Worm (Caenorhabditis elegans) whole organism, L3 larva: Measurements from ENCODE around the gene W05E10.2.
A peak's percentile ranks its signal among the peaks of the same experiment; 100 is the strongest.

ENCODE experiments used
- R02D3.7 ChIP-seq: fragments of 150-350 bp; optimal IDR thresholded peaks from 2 replicates; lab custom pipeline; 2014; ENCODE audit warnings: missing biosample characterization, missing genetic modification characterization
- ZK546.5 ChIP-seq: sonication (generic microtip); optimal IDR thresholded peaks from 2 replicates; lab custom pipeline; 2017; ENCODE audit warnings: missing biosample characterization, missing genetic modification characterization
- aly-2 ChIP-seq: fragments of 150-350 bp; optimal IDR thresholded peaks from 2 replicates; lab custom pipeline; 2014; ENCODE audit warnings: missing biosample characterization, missing genetic modification characterization
- ama-1 ChIP-seq: fragments of 150-350 bp; optimal IDR thresholded peaks from 2 replicates; lab custom pipeline; 2018
- ceh-16 ChIP-seq: sonication (generic microtip); optimal IDR thresholded peaks from 2 replicates; lab custom pipeline; 2017; ENCODE audit warnings: missing biosample characterization, missing genetic modification characterization
- ceh-28 ChIP-seq: fragments of 150-350 bp; optimal IDR thresholded peaks from 2 replicates; lab custom pipeline; 2014; ENCODE audit warnings: missing biosample characterization, missing genetic modification reagents, missing genetic modification characterization
- ceh-82 ChIP-seq: fragments of 150-350 bp; optimal IDR thresholded peaks from 2 replicates; lab custom pipeline; 2014; ENCODE audit warnings: missing biosample characterization, missing genetic modification characterization
- ceh-9 ChIP-seq: sonication (generic microtip); optimal IDR thresholded peaks from 2 replicates; lab custom pipeline; 2018; ENCODE audit warnings: missing biosample characterization, missing genetic modification characterization
- daf-12 ChIP-seq: fragments of 150-350 bp; optimal IDR thresholded peaks from 2 replicates; lab custom pipeline; 2014; ENCODE audit warnings: missing biosample characterization, missing genetic modification reagents, missing genetic modification characterization
- egl-27 ChIP-seq: sonication (generic microtip); optimal IDR thresholded peaks from 4 replicates; lab custom pipeline; 2017; ENCODE audit warnings: missing biosample characterization, missing genetic modification reagents, missing genetic modification characterization
- egl-5 ChIP-seq: fragments of 150-350 bp; optimal IDR thresholded peaks from 2 replicates; lab custom pipeline; 2017; ENCODE audit warnings: missing biosample characterization, missing genetic modification reagents, missing genetic modification characterization, inconsistent platforms
- elt-1 ChIP-seq: fragments of 150-350 bp; optimal IDR thresholded peaks from 2 replicates; lab custom pipeline; 2014; ENCODE audit warnings: missing biosample characterization, missing genetic modification characterization
- elt-2 ChIP-seq: sonication (generic microtip); optimal IDR thresholded peaks from 2 replicates; lab custom pipeline; 2016; ENCODE audit warnings: missing genetic modification reagents, mild to moderate bottlenecking, missing genetic modification characterization, missing compliant biosample characterization
- elt-3 ChIP-seq, 3 experiments: fragments of 150-350 bp in 1 of 3; sonication (generic microtip) in 2 of 3; optimal IDR thresholded peaks; 2 replicates in 2 of 3; 4 replicates in 1 of 3; lab custom pipeline; 2014 to 2017; ENCODE audit warnings: missing biosample characterization in 3 of 3, missing genetic modification characterization in 3 of 3
- eor-1 ChIP-seq, 2 experiments: fragments of 150-350 bp; optimal IDR thresholded peaks; 2 replicates each; lab custom pipeline; 2014 to 2018; ENCODE audit warnings: missing biosample characterization in 2 of 2, missing genetic modification characterization in 2 of 2
- fkh-10 ChIP-seq: sonication (generic microtip); optimal IDR thresholded peaks from 2 replicates; lab custom pipeline; 2017; ENCODE audit warnings: missing biosample characterization, missing genetic modification reagents, missing genetic modification characterization
- fkh-2 ChIP-seq: fragments of 150-350 bp; optimal IDR thresholded peaks from 2 replicates; lab custom pipeline; 2014; ENCODE audit warnings: missing biosample characterization, missing genetic modification reagents, missing genetic modification characterization
- fos-1 ChIP-seq: fragments of 150-350 bp; optimal IDR thresholded peaks from 2 replicates; lab custom pipeline; 2014; ENCODE audit warnings: missing biosample characterization, missing genetic modification characterization
- hmg-11 ChIP-seq: sonication (generic microtip); optimal IDR thresholded peaks from 2 replicates; lab custom pipeline; 2016; ENCODE audit warnings: missing genetic modification characterization, missing compliant biosample characterization
- jun-1 ChIP-seq: fragments of 150-350 bp; optimal IDR thresholded peaks from 2 replicates; lab custom pipeline; 2014; ENCODE audit warnings: missing biosample characterization, missing genetic modification reagents, missing genetic modification characterization
- lin-15B ChIP-seq: fragments of 150-350 bp; optimal IDR thresholded peaks from 2 replicates; lab custom pipeline; 2014; ENCODE audit warnings: missing biosample characterization, missing genetic modification characterization
- lin-39 ChIP-seq: fragments of 150-350 bp; optimal IDR thresholded peaks from 2 replicates; lab custom pipeline; 2018; ENCODE audit warnings: missing biosample characterization, missing genetic modification reagents, missing genetic modification characterization
- lsy-12 ChIP-seq: sonication (generic microtip); optimal IDR thresholded peaks from 2 replicates; lab custom pipeline; 2016; ENCODE audit warnings: mild to moderate bottlenecking, missing genetic modification characterization, missing compliant biosample characterization
- mdl-1 ChIP-seq: fragments of 150-350 bp; optimal IDR thresholded peaks from 2 replicates; lab custom pipeline; 2014; ENCODE audit warnings: missing biosample characterization, missing genetic modification characterization
- mml-1 ChIP-seq: fragments of 150-350 bp; sonication (generic microtip); optimal IDR thresholded peaks from 3 replicates; lab custom pipeline; 2014; ENCODE audit warnings: missing biosample characterization, missing genetic modification characterization
- nfya-1 ChIP-seq: sonication (generic microtip); optimal IDR thresholded peaks from 2 replicates; lab custom pipeline; 2017; ENCODE audit warnings: missing genetic modification characterization, mild to moderate bottlenecking, missing compliant biosample characterization, antibody characterized with exemption, moderate library complexity; ENCODE audit not compliant: insufficient read depth
- nhr-11 ChIP-seq: fragments of 150-350 bp; optimal IDR thresholded peaks from 2 replicates; lab custom pipeline; 2014; ENCODE audit warnings: missing biosample characterization, missing genetic modification characterization
- nhr-12 ChIP-seq: fragments of 150-350 bp; optimal IDR thresholded peaks from 2 replicates; lab custom pipeline; 2014; ENCODE audit warnings: missing biosample characterization, missing genetic modification characterization
- nhr-23 ChIP-seq: fragments of 150-350 bp; optimal IDR thresholded peaks from 2 replicates; lab custom pipeline; 2014; ENCODE audit warnings: missing biosample characterization, missing genetic modification reagents, missing genetic modification characterization
- nhr-237 ChIP-seq: fragments of 150-350 bp; optimal IDR thresholded peaks from 2 replicates; lab custom pipeline; 2014; ENCODE audit warnings: missing biosample characterization, missing genetic modification characterization
- nhr-25 ChIP-seq: sonication (generic microtip); optimal IDR thresholded peaks from 2 replicates; lab custom pipeline; 2017; ENCODE audit warnings: missing biosample characterization, missing genetic modification characterization
- nhr-28 ChIP-seq: fragments of 150-350 bp; optimal IDR thresholded peaks from 2 replicates; lab custom pipeline; 2014; ENCODE audit warnings: missing biosample characterization, missing genetic modification characterization
- nhr-43 ChIP-seq: sonication (generic microtip); optimal IDR thresholded peaks from 2 replicates; lab custom pipeline; 2016; ENCODE audit warnings: mild to moderate bottlenecking, missing genetic modification characterization, missing compliant biosample characterization; ENCODE audit not compliant: poor library complexity, severe bottlenecking
- nhr-67 ChIP-seq: fragments of 150-350 bp; optimal IDR thresholded peaks from 2 replicates; lab custom pipeline; 2014; ENCODE audit warnings: missing biosample characterization, missing genetic modification characterization
- nhr-76 ChIP-seq: fragments of 150-350 bp; sonication (generic microtip); optimal IDR thresholded peaks from 5 replicates; lab custom pipeline; 2014; ENCODE audit warnings: missing biosample characterization, missing genetic modification characterization
- nhr-77 ChIP-seq: fragments of 150-350 bp; optimal IDR thresholded peaks from 2 replicates; lab custom pipeline; 2014; ENCODE audit warnings: missing biosample characterization, missing genetic modification characterization
- pha-4 ChIP-seq: fragments of 150-350 bp; optimal IDR thresholded peaks from 2 replicates; lab custom pipeline; 2014; ENCODE audit warnings: missing biosample characterization, missing genetic modification reagents, missing genetic modification characterization
- pqm-1 ChIP-seq: fragments of 150-350 bp; optimal IDR thresholded peaks from 2 replicates; lab custom pipeline; 2017; ENCODE audit warnings: missing biosample characterization, missing genetic modification characterization, inconsistent platforms
- sea-2 ChIP-seq: fragments of 150-350 bp; sonication (generic microtip); optimal IDR thresholded peaks from 4 replicates; lab custom pipeline; 2014; ENCODE audit warnings: missing biosample characterization, missing genetic modification reagents, missing genetic modification characterization
- skn-1 ChIP-seq: fragments of 150-350 bp; optimal IDR thresholded peaks from 2 replicates; lab custom pipeline; 2014; ENCODE audit warnings: missing biosample characterization, missing genetic modification characterization
- snpc-4 ChIP-seq: fragments of 150-350 bp; optimal IDR thresholded peaks from 2 replicates; lab custom pipeline; 2014; ENCODE audit warnings: missing biosample characterization, missing genetic modification characterization
- tbx-2 ChIP-seq: sonication (generic microtip); optimal IDR thresholded peaks from 2 replicates; lab custom pipeline; 2016; ENCODE audit warnings: mild to moderate bottlenecking, missing genetic modification characterization, missing compliant biosample characterization
- unc-39 ChIP-seq: sonication (generic microtip); optimal IDR thresholded peaks from 4 replicates; lab custom pipeline; 2017; ENCODE audit warnings: missing biosample characterization, missing genetic modification characterization
- unc-62 ChIP-seq: fragments of 150-350 bp; sonication (generic microtip); optimal IDR thresholded peaks from 4 replicates; lab custom pipeline; 2014; ENCODE audit warnings: missing biosample characterization, missing genetic modification reagents, missing genetic modification characterization
- zag-1 ChIP-seq: fragments of 150-350 bp; optimal IDR thresholded peaks from 2 replicates; lab custom pipeline; 2014; ENCODE audit warnings: missing biosample characterization, missing genetic modification characterization
- ztf-11 ChIP-seq: fragments of 150-350 bp; optimal IDR thresholded peaks from 2 replicates; lab custom pipeline; 2014; ENCODE audit warnings: missing biosample characterization, missing genetic modification characterization
- ztf-4 ChIP-seq: fragments of 150-350 bp; optimal IDR thresholded peaks from 2 replicates; lab custom pipeline; 2014; ENCODE audit warnings: missing biosample characterization, missing genetic modification characterization

W05E10.2 gene

ce11 chrV:11686877-11687276 lies at the start of gene W05E10.2:
W05E10.2 (plus strand) TSS chrV:11687177.
- TF ChIP-seq nhr-25 (tag; lab: Kevin White, UChicago) (no peak), R02D3.7 (tag; lab: Kevin White, UChicago) (no peak), snpc-4 (tag; lab: Kevin White, UChicago) (no peak), eor-1 (tag; optimal IDR thresholded peaks at IDR 0.05; lab: Kevin White, UChicago) (no peak), skn-1 (tag; lab: Kevin White, UChicago) (no peak), nhr-43 (tag; lab: Kevin White, UChicago) (no peak), ama-1 (lab: Kevin White, UChicago) (no peak), ceh-28 (tag; lab: Kevin White, UChicago) (no peak), fkh-2 (tag; lab: Kevin White, UChicago) (no peak), nhr-76 (tag; lab: Kevin White, UChicago) (no peak), nfya-1 (tag; lab: Kevin White, UChicago) (no peak), fos-1 (tag; lab: Kevin White, UChicago) (no peak), pha-4 (tag; lab: Kevin White, UChicago) (no peak), zag-1 (tag; lab: Kevin White, UChicago) (no peak), ceh-82 (tag; lab: Kevin White, UChicago) (no peak), jun-1 (no peak), aly-2 (tag; lab: Kevin White, UChicago) (no peak), ceh-16 (tag; lab: Kevin White, UChicago) (no peak), lsy-12 (no peak)

DNA sequence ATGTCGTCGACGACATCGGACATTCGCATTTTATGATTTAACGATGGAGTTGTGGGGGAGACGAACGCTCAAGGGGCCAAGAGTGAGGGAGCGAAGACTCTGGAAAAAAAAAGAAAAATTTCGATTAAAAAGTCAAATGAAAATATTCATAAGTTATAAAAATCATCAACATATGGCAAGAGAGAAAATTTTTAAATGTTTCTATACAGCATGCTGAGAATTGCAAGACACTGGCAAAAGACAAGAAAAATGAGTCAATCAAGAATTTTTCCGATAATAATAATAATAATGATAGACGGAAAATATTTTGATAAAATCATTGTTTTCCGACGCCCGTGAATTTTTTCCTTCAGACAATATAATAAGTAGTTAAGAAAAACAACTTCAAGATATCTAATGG lies 49.8 kb upstream of the W05E10.2 start, which contains the start of gene sipa-1:
Gene sipa-1, minus strand, starts transcription at position 101 of the 400 bp plus-strand sequence.
- TF ChIP-seq nhr-67 (tag; lab: Kevin White, UChicago) (no peak), lin-39 (tag; lab: Kevin White, UChicago) (no peak), snpc-4 (tag; lab: Kevin White, UChicago) (no peak), fkh-10 (GFP tag; lab: Kevin White, UChicago) (no peak)
- TF ChIP-seq, all 47 proteins: peak for 0

DNA sequence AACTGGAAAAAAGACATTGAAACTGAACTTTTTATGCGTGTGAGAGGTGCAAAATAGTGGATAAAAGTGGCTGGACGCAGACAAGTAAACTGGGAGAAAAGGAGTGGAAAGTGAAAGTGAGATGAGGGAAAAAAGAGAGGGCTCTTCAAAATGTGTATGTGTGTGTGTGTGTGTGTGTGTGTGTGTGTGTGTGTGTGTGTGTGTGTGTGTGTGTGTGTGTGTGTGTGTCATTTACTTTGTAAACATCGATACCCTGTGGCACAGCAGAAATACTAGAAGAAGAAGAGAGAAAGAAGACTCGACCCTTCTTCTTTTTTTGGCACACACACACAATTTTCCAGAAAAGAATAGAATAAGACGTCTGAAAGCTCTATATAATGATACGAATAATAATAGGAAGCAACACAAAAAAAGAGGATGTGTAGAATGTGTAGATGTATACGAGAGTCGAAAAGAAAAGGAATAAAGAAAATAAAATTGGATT lies 48.3 kb upstream of the W05E10.2 start:
- TF ChIP-seq hmg-11 (tag; lab: Kevin White, UChicago) (peak; percentile 6), aly-2 (tag; lab: Kevin White, UChicago) (no peak), ceh-28 (tag; lab: Kevin White, UChicago) (no peak), mml-1 (tag; lab: Kevin White, UChicago) (no peak), unc-62 (GFP tag; lab: Kevin White, UChicago) (no peak), ceh-82 (tag; lab: Kevin White, UChicago) (no peak), egl-27 (tag; lab: Kevin White, UChicago) (no peak), nhr-12 (tag; lab: Kevin White, UChicago) (no peak), egl-5 (tag; lab: Kevin White, UChicago) (peak; percentile 75), ZK546.5 (tag; lab: Kevin White, UChicago) (no peak), nhr-23 (tag; lab: Kevin White, UChicago) (no peak), ztf-4 (tag; lab: Kevin White, UChicago) (no peak), fkh-2 (tag; lab: Kevin White, UChicago) (no peak), nhr-77 (tag; lab: Kevin White, UChicago) (no peak), pha-4 (tag; lab: Kevin White, UChicago) (peak; percentile 83), eor-1 (tag; optimal IDR thresholded peaks at IDR 0.05; lab: Kevin White, UChicago) (no peak), ceh-16 (tag; lab: Kevin White, UChicago) (no peak), pqm-1 (tag; lab: Kevin White, UChicago) (no peak), nhr-28 (no peak), nfya-1 (tag; lab: Kevin White, UChicago) (peak; percentile 73), lsy-12 (peak; percentile 51), nhr-67 (tag; lab: Kevin White, UChicago) (no peak), elt-2 (no peak), fkh-10 (GFP tag; lab: Kevin White, UChicago) (no peak), ztf-11 (no peak), mdl-1 (tag; lab: Kevin White, UChicago) (peak; percentile 18), elt-1 (no peak), tbx-2 (no peak), snpc-4 (tag; lab: Kevin White, UChicago) (peak; percentile 30), nhr-76 (tag; lab: Kevin White, UChicago) (no peak), fos-1 (tag; lab: Kevin White, UChicago) (no peak), nhr-237 (tag; lab: Kevin White, UChicago) (no peak), sea-2 (GFP tag; lab: Kevin White, UChicago) (no peak), elt-3 (tag; optimal IDR thresholded peaks at IDR 0.05; lab: Kevin White, UChicago) (no peak), nhr-25 (tag; lab: Kevin White, UChicago) (no peak), daf-12 (tag; lab: Kevin White, UChicago) (no peak), ceh-9 (tag; lab: Kevin White, UChicago) (no peak), nhr-11 (tag; lab: Kevin White, UChicago) (peak; percentile 65), skn-1 (tag; lab: Kevin White, UChicago) (no peak), jun-1 (peak; percentile 38), lin-15B (tag; lab: Kevin White, UChicago) (no peak), R02D3.7 (tag; lab: Kevin White, UChicago) (no peak), lin-39 (tag; lab: Kevin White, UChicago) (peak; percentile 56), unc-39 (no peak)
